Worm (Caenorhabditis elegans) whole organism, mixed stage, embryonic: Measurements from ENCODE around the gene T04F3.4.

Source experiments
- M03D4.4 ChIP-seq: sonication (generic microtip); optimal IDR thresholded peaks from 2 replicates; lab custom pipeline; 2017; ENCODE audit warnings: mild to moderate bottlenecking, missing genetic modification characterization, missing compliant biosample characterization
- bed-3 ChIP-seq: fragments of 200-800 bp; sonication (Bioruptor generic); optimal IDR thresholded peaks from 3 replicates; lab custom pipeline; 2018; ENCODE audit warnings: mild to moderate bottlenecking, missing genetic modification characterization, moderate library complexity, missing compliant biosample characterization
- blmp-1 ChIP-seq: fragments of 150-350 bp; optimal IDR thresholded peaks from 2 replicates; lab custom pipeline; 2014; ENCODE audit warnings: missing biosample characterization, missing genetic modification characterization
- ceh-43 ChIP-seq: fragments of 200-800 bp; sonication (Bioruptor generic); optimal IDR thresholded peaks from 2 replicates; lab custom pipeline; 2018; ENCODE audit warnings: mild to moderate bottlenecking, missing genetic modification characterization, moderate library complexity, missing compliant biosample characterization
- ceh-83 ChIP-seq: fragments of 200-800 bp; sonication (Bioruptor generic); optimal IDR thresholded peaks from 2 replicates; lab custom pipeline; 2018; ENCODE audit warnings: mild to moderate bottlenecking, missing genetic modification characterization, missing compliant biosample characterization
- ces-1 ChIP-seq: fragments of 150-350 bp; optimal IDR thresholded peaks from 2 replicates; lab custom pipeline; 2014; ENCODE audit warnings: missing biosample characterization, missing genetic modification reagents, missing genetic modification characterization
- cnd-1 ChIP-seq: fragments of 200-800 bp; sonication (Bioruptor generic); optimal IDR thresholded peaks from 2 replicates; lab custom pipeline; 2018; ENCODE audit warnings: mild to moderate bottlenecking, missing genetic modification characterization, missing compliant biosample characterization
- drap-1 ChIP-seq: fragments of 200-800 bp; sonication (Bioruptor generic); optimal IDR thresholded peaks from 3 replicates; lab custom pipeline; 2018; ENCODE audit warnings: mild to moderate bottlenecking, missing genetic modification characterization, missing compliant biosample characterization
- elt-1 ChIP-seq: sonication (generic microtip); optimal IDR thresholded peaks from 2 replicates; lab custom pipeline; 2017; ENCODE audit warnings: missing genetic modification characterization, mild to moderate bottlenecking, missing compliant biosample characterization, antibody characterized with exemption, moderate library complexity, borderline replicate concordance; ENCODE audit not compliant: insufficient read depth
- elt-3 ChIP-seq: fragments of 150-350 bp; optimal IDR thresholded peaks from 2 replicates; lab custom pipeline; 2014; ENCODE audit warnings: missing biosample characterization, missing genetic modification characterization
- flh-1 ChIP-seq: fragments of 200-800 bp; sonication (Bioruptor generic); optimal IDR thresholded peaks from 2 replicates; lab custom pipeline; 2018; ENCODE audit warnings: mild to moderate bottlenecking, missing genetic modification characterization, moderate library complexity, missing compliant biosample characterization
- ham-2 ChIP-seq: fragments of 200-800 bp; sonication (Bioruptor generic); optimal IDR thresholded peaks from 2 replicates; lab custom pipeline; 2018; ENCODE audit warnings: mild to moderate bottlenecking, missing genetic modification characterization, missing compliant biosample characterization
- hlh-1 ChIP-seq: fragments of 150-350 bp; optimal IDR thresholded peaks from 2 replicates; lab custom pipeline; 2014; ENCODE audit warnings: missing biosample characterization, missing genetic modification reagents, missing genetic modification characterization
- lin-32 ChIP-seq: fragments of 200-800 bp; sonication (Bioruptor generic); optimal IDR thresholded peaks from 2 replicates; lab custom pipeline; 2018; ENCODE audit warnings: mild to moderate bottlenecking, missing genetic modification characterization, missing compliant biosample characterization
- lsy-2 ChIP-seq: fragments of 150-350 bp; optimal IDR thresholded peaks from 2 replicates; lab custom pipeline; 2014; ENCODE audit warnings: missing biosample characterization, missing genetic modification characterization
- mab-5 ChIP-seq: fragments of 150-350 bp; optimal IDR thresholded peaks from 2 replicates; lab custom pipeline; 2014; ENCODE audit warnings: missing biosample characterization, missing genetic modification characterization
- mep-1 ChIP-seq: fragments of 150-350 bp; optimal IDR thresholded peaks from 2 replicates; lab custom pipeline; 2017; ENCODE audit warnings: missing biosample characterization, missing genetic modification reagents, missing genetic modification characterization, inconsistent platforms
- nhr-12 ChIP-seq: fragments of 150-350 bp; optimal IDR thresholded peaks from 2 replicates; lab custom pipeline; 2014; ENCODE audit warnings: missing biosample characterization, missing genetic modification characterization
- nhr-237 ChIP-seq: fragments of 150-350 bp; optimal IDR thresholded peaks from 2 replicates; lab custom pipeline; 2014; ENCODE audit warnings: missing biosample characterization, missing genetic modification characterization
- nhr-28 ChIP-seq: fragments of 150-350 bp; optimal IDR thresholded peaks from 2 replicates; lab custom pipeline; 2014; ENCODE audit warnings: missing biosample characterization, missing genetic modification characterization
- nhr-76 ChIP-seq: sonication (generic microtip); optimal IDR thresholded peaks from 2 replicates; lab custom pipeline; 2017; ENCODE audit warnings: missing biosample characterization, missing genetic modification characterization
- pha-4 ChIP-seq: fragments of 150-350 bp; optimal IDR thresholded peaks from 2 replicates; lab custom pipeline; 2018; ENCODE audit warnings: missing biosample characterization, missing genetic modification reagents, missing genetic modification characterization
- sem-2 ChIP-seq: fragments of 200-800 bp; sonication (Bioruptor generic); optimal IDR thresholded peaks from 2 replicates; lab custom pipeline; 2018; ENCODE audit warnings: mild to moderate bottlenecking, missing genetic modification characterization, missing compliant biosample characterization
- snpc-4 ChIP-seq: fragments of 150-350 bp; optimal IDR thresholded peaks from 2 replicates; lab custom pipeline; 2014; ENCODE audit warnings: missing biosample characterization, missing genetic modification characterization
- tbx-8 ChIP-seq: fragments of 200-800 bp; sonication (Bioruptor generic); optimal IDR thresholded peaks from 2 replicates; lab custom pipeline; 2018; ENCODE audit warnings: mild to moderate bottlenecking, missing genetic modification characterization, moderate library complexity, missing compliant biosample characterization
- unc-120 ChIP-seq: sonication (generic microtip); optimal IDR thresholded peaks from 2 replicates; lab custom pipeline; 2017; ENCODE audit warnings: missing genetic modification characterization, missing compliant biosample characterization; ENCODE audit not compliant: poor library complexity, severe bottlenecking
- unc-39 ChIP-seq: fragments of 150-350 bp; optimal IDR thresholded peaks from 2 replicates; lab custom pipeline; 2014; ENCODE audit warnings: missing biosample characterization, missing genetic modification characterization
- unc-62 ChIP-seq: fragments of 150-350 bp; optimal IDR thresholded peaks from 2 replicates; lab custom pipeline; 2014; ENCODE audit warnings: missing biosample characterization, missing genetic modification reagents, missing genetic modification characterization
- zip-8 ChIP-seq: fragments of 150-350 bp; optimal IDR thresholded peaks from 2 replicates; lab custom pipeline; 2014; ENCODE audit warnings: missing biosample characterization, missing genetic modification characterization

T04F3.4 gene

DNA sequence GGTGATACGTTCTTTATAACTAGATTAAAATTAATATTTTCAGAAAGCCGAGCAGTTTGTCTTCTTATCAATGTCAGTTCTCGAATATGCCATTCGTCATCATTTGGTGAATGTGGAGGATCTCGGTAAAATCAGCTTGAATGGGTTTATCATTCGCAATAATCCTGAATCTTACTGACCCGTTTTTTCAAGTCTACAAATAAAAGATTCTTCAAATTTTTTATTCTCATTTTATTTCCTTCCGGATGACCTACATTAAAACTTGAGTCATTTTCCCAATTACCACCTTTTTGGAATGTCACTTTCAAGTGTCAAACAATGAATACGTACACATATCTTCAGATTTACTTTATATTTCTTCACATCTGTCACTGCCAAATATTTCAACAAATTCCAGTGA lies 2.5 kb downstream of the T04F3.4 start, which contains the start of gene T04F3.5:
Gene T04F3.5, plus strand, starts transcription at position 301 of the 400 bp plus-strand sequence.
- TF ChIP-seq ceh-83 (GFP tag; lab: Kevin White, UChicago) = no peak
- no peak for TF ChIP-seq ham-2 (GFP tag; lab: Kevin White, UChicago)
- TF ChIP-seq mep-1 = no peak
- no peak for TF ChIP-seq nhr-237 (tag; lab: Kevin White, UChicago)
- no peak for TF ChIP-seq cnd-1
- TF ChIP-seq blmp-1 (tag; lab: Kevin White, UChicago) = no peak
- TF ChIP-seq lin-32 (GFP tag; lab: Kevin White, UChicago) = no peak
- TF ChIP-seq nhr-28 = no peak
- no peak for TF ChIP-seq mab-5 (tag; lab: Kevin White, UChicago)
- no peak for TF ChIP-seq unc-62 (GFP tag; lab: Kevin White, UChicago)
- no peak for TF ChIP-seq snpc-4 (tag; lab: Kevin White, UChicago)
- TF ChIP-seq M03D4.4 = no peak
- no peak for TF ChIP-seq elt-1 (tag; lab: Kevin White, UChicago)
- TF ChIP-seq zip-8 (tag; lab: Kevin White, UChicago) = no peak
- no peak for TF ChIP-seq unc-120 (tag; lab: Kevin White, UChicago)
- no peak for TF ChIP-seq drap-1 (GFP tag; lab: Kevin White, UChicago)
- no peak for TF ChIP-seq hlh-1 (tag; lab: Kevin White, UChicago)

DNA sequence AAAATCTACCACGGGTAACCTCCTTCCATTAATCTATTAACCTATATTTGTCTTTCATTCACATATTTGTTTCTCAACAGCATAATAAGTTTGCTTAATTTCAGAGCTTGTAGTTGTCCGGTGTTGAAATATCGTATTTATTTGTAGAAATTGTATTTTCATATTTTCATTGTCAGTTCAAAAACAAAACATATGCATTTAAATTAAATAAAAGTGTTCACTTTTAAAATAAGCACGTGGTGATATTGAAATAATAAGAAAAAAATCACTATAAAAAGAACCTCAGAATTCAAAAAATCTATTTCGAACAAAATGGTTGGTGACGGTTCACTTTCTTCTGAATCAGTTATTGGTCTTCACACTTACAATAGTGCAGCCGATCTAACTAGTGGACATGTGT lies 4.2 kb downstream of the T04F3.4 start, which contains the start of gene T04F3.3:
Gene T04F3.3, plus strand, starts transcription at position 301 of the 400 bp plus-strand sequence.
- TF ChIP-seq elt-3 = no peak
- TF ChIP-seq drap-1 (GFP tag; lab: Kevin White, UChicago) = no peak
- TF ChIP-seq snpc-4 (tag; lab: Kevin White, UChicago) = no peak
- TF ChIP-seq unc-39 (tag; lab: Kevin White, UChicago) = no peak
- TF ChIP-seq tbx-8 (GFP tag; lab: Kevin White, UChicago) = no peak
- TF ChIP-seq nhr-12 (tag; lab: Kevin White, UChicago) = no peak
- no peak for TF ChIP-seq pha-4 (tag; lab: Kevin White, UChicago)
- TF ChIP-seq nhr-28 = no peak
- TF ChIP-seq nhr-76 = no peak
- TF ChIP-seq sem-2 (GFP tag; lab: Kevin White, UChicago) = no peak
- TF ChIP-seq elt-1 (tag; lab: Kevin White, UChicago) = no peak
- no peak for TF ChIP-seq flh-1 (GFP tag; lab: Kevin White, UChicago)
- TF ChIP-seq nhr-237 (tag; lab: Kevin White, UChicago) = no peak
- no peak for TF ChIP-seq ceh-43 (GFP tag; lab: Kevin White, UChicago)
- no peak for TF ChIP-seq hlh-1 (tag; lab: Kevin White, UChicago)

DNA sequence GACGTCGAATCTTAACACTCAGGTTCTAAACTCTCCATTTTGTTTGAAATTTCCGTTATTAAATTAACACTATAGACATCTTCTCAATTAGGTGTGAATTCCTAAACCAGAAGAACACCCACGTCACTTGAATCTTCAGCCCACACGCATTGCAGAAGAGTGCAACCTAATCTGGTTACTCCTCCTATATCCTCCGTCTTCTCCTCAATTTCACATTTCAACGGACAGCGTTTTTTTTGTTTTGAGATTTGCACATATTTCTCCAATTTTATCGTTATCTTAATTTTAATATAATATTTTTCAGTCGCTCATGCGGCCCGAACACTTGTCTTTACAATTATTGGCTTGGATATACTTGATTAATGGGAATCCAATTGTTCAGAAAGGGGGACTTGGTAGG lies 5.5 kb downstream of the T04F3.4 start, which contains the start of gene smoc-1:
Gene smoc-1, plus strand, starts transcription at position 301 of the 400 bp plus-strand sequence.
- TF ChIP-seq blmp-1 (tag; lab: Kevin White, UChicago) (no peak), bed-3 (GFP tag; lab: Kevin White, UChicago) (no peak), mab-5 (tag; lab: Kevin White, UChicago) (no peak), nhr-76 (no peak), unc-62 (GFP tag; lab: Kevin White, UChicago) (no peak), mep-1 (no peak), nhr-12 (tag; lab: Kevin White, UChicago) (no peak), elt-3 (no peak), cnd-1 (no peak), tbx-8 (GFP tag; lab: Kevin White, UChicago) (no peak), ham-2 (GFP tag; lab: Kevin White, UChicago) (no peak), nhr-28 (no peak)
- TF ChIP-seq, all 35 proteins: peak for 0

- no peak for TF ChIP-seq nhr-76
- no peak for TF ChIP-seq zip-8 (tag; lab: Kevin White, UChicago)
- TF ChIP-seq elt-3 = no peak
- no peak for TF ChIP-seq ceh-43 (GFP tag; lab: Kevin White, UChicago)
- no peak for TF ChIP-seq lsy-2 (tag; lab: Kevin White, UChicago)
- TF ChIP-seq lin-32 (GFP tag; lab: Kevin White, UChicago) = no peak
- TF ChIP-seq ceh-83 (GFP tag; lab: Kevin White, UChicago) = no peak
These were observed 7.0 kb downstream of the T04F3.4 start for ce11 chrV:11755848-11756247.

- TF ChIP-seq M03D4.4 (no peak), ces-1 (GFP tag; lab: Kevin White, UChicago) (no peak)
These were observed 11.4 kb downstream of the T04F3.4 start for ce11 chrV:11751480-11751879.
